Worm (Caenorhabditis elegans) whole organism, L3 larva: ENCODE results near the gene Y75B8A.33.

Experiments
- ZK546.5 ChIP-seq: sonication (generic microtip); optimal IDR thresholded peaks from 2 replicates; lab custom pipeline; 2017; ENCODE audit warnings: missing biosample characterization, missing genetic modification characterization
- ama-1 ChIP-seq: fragments of 150-350 bp; optimal IDR thresholded peaks from 2 replicates; lab custom pipeline; 2018
- ceh-16 ChIP-seq: sonication (generic microtip); optimal IDR thresholded peaks from 2 replicates; lab custom pipeline; 2017; ENCODE audit warnings: missing biosample characterization, missing genetic modification characterization
- ceh-82 ChIP-seq: fragments of 150-350 bp; optimal IDR thresholded peaks from 2 replicates; lab custom pipeline; 2014; ENCODE audit warnings: missing biosample characterization, missing genetic modification characterization
- daf-12 ChIP-seq: fragments of 150-350 bp; optimal IDR thresholded peaks from 2 replicates; lab custom pipeline; 2014; ENCODE audit warnings: missing biosample characterization, missing genetic modification reagents, missing genetic modification characterization
- egl-27 ChIP-seq: sonication (generic microtip); optimal IDR thresholded peaks from 4 replicates; lab custom pipeline; 2017; ENCODE audit warnings: missing biosample characterization, missing genetic modification reagents, missing genetic modification characterization
- egl-5 ChIP-seq: fragments of 150-350 bp; optimal IDR thresholded peaks from 2 replicates; lab custom pipeline; 2017; ENCODE audit warnings: missing biosample characterization, missing genetic modification reagents, missing genetic modification characterization, inconsistent platforms
- elt-1 ChIP-seq: fragments of 150-350 bp; optimal IDR thresholded peaks from 2 replicates; lab custom pipeline; 2014; ENCODE audit warnings: missing biosample characterization, missing genetic modification characterization
- elt-2 ChIP-seq: sonication (generic microtip); optimal IDR thresholded peaks from 2 replicates; lab custom pipeline; 2016; ENCODE audit warnings: missing genetic modification reagents, mild to moderate bottlenecking, missing genetic modification characterization, missing compliant biosample characterization
- elt-3 ChIP-seq, 3 experiments: fragments of 150-350 bp in 1 of 3; sonication (generic microtip) in 2 of 3; optimal IDR thresholded peaks; 2 replicates in 2 of 3; 4 replicates in 1 of 3; lab custom pipeline; 2014 to 2017; ENCODE audit warnings: missing biosample characterization in 3 of 3, missing genetic modification characterization in 3 of 3
- eor-1 ChIP-seq, 2 experiments: fragments of 150-350 bp; optimal IDR thresholded peaks; 2 replicates each; lab custom pipeline; 2014 to 2018; ENCODE audit warnings: missing biosample characterization in 2 of 2, missing genetic modification characterization in 2 of 2
- fkh-10 ChIP-seq: sonication (generic microtip); optimal IDR thresholded peaks from 2 replicates; lab custom pipeline; 2017; ENCODE audit warnings: missing biosample characterization, missing genetic modification reagents, missing genetic modification characterization
- fkh-2 ChIP-seq: fragments of 150-350 bp; optimal IDR thresholded peaks from 2 replicates; lab custom pipeline; 2014; ENCODE audit warnings: missing biosample characterization, missing genetic modification reagents, missing genetic modification characterization
- fos-1 ChIP-seq: fragments of 150-350 bp; optimal IDR thresholded peaks from 2 replicates; lab custom pipeline; 2014; ENCODE audit warnings: missing biosample characterization, missing genetic modification characterization
- hmg-11 ChIP-seq: sonication (generic microtip); optimal IDR thresholded peaks from 2 replicates; lab custom pipeline; 2016; ENCODE audit warnings: missing genetic modification characterization, missing compliant biosample characterization
- jun-1 ChIP-seq: fragments of 150-350 bp; optimal IDR thresholded peaks from 2 replicates; lab custom pipeline; 2014; ENCODE audit warnings: missing biosample characterization, missing genetic modification reagents, missing genetic modification characterization
- lin-15B ChIP-seq: fragments of 150-350 bp; optimal IDR thresholded peaks from 2 replicates; lab custom pipeline; 2014; ENCODE audit warnings: missing biosample characterization, missing genetic modification characterization
- lsy-12 ChIP-seq: sonication (generic microtip); optimal IDR thresholded peaks from 2 replicates; lab custom pipeline; 2016; ENCODE audit warnings: mild to moderate bottlenecking, missing genetic modification characterization, missing compliant biosample characterization
- mml-1 ChIP-seq: fragments of 150-350 bp; sonication (generic microtip); optimal IDR thresholded peaks from 3 replicates; lab custom pipeline; 2014; ENCODE audit warnings: missing biosample characterization, missing genetic modification characterization
- nfya-1 ChIP-seq: sonication (generic microtip); optimal IDR thresholded peaks from 2 replicates; lab custom pipeline; 2017; ENCODE audit warnings: missing genetic modification characterization, mild to moderate bottlenecking, missing compliant biosample characterization, antibody characterized with exemption, moderate library complexity; ENCODE audit not compliant: insufficient read depth
- nhr-11 ChIP-seq: fragments of 150-350 bp; optimal IDR thresholded peaks from 2 replicates; lab custom pipeline; 2014; ENCODE audit warnings: missing biosample characterization, missing genetic modification characterization
- nhr-23 ChIP-seq: fragments of 150-350 bp; optimal IDR thresholded peaks from 2 replicates; lab custom pipeline; 2014; ENCODE audit warnings: missing biosample characterization, missing genetic modification reagents, missing genetic modification characterization
- nhr-237 ChIP-seq: fragments of 150-350 bp; optimal IDR thresholded peaks from 2 replicates; lab custom pipeline; 2014; ENCODE audit warnings: missing biosample characterization, missing genetic modification characterization
- nhr-25 ChIP-seq: sonication (generic microtip); optimal IDR thresholded peaks from 2 replicates; lab custom pipeline; 2017; ENCODE audit warnings: missing biosample characterization, missing genetic modification characterization
- nhr-28 ChIP-seq: fragments of 150-350 bp; optimal IDR thresholded peaks from 2 replicates; lab custom pipeline; 2014; ENCODE audit warnings: missing biosample characterization, missing genetic modification characterization
- nhr-43 ChIP-seq: sonication (generic microtip); optimal IDR thresholded peaks from 2 replicates; lab custom pipeline; 2016; ENCODE audit warnings: mild to moderate bottlenecking, missing genetic modification characterization, missing compliant biosample characterization; ENCODE audit not compliant: poor library complexity, severe bottlenecking
- nhr-76 ChIP-seq: fragments of 150-350 bp; sonication (generic microtip); optimal IDR thresholded peaks from 5 replicates; lab custom pipeline; 2014; ENCODE audit warnings: missing biosample characterization, missing genetic modification characterization
- pha-4 ChIP-seq: fragments of 150-350 bp; optimal IDR thresholded peaks from 2 replicates; lab custom pipeline; 2014; ENCODE audit warnings: missing biosample characterization, missing genetic modification reagents, missing genetic modification characterization
- pqm-1 ChIP-seq: fragments of 150-350 bp; optimal IDR thresholded peaks from 2 replicates; lab custom pipeline; 2017; ENCODE audit warnings: missing biosample characterization, missing genetic modification characterization, inconsistent platforms
- skn-1 ChIP-seq: fragments of 150-350 bp; optimal IDR thresholded peaks from 2 replicates; lab custom pipeline; 2014; ENCODE audit warnings: missing biosample characterization, missing genetic modification characterization
- snpc-4 ChIP-seq: fragments of 150-350 bp; optimal IDR thresholded peaks from 2 replicates; lab custom pipeline; 2014; ENCODE audit warnings: missing biosample characterization, missing genetic modification characterization
- tbx-2 ChIP-seq: sonication (generic microtip); optimal IDR thresholded peaks from 2 replicates; lab custom pipeline; 2016; ENCODE audit warnings: mild to moderate bottlenecking, missing genetic modification characterization, missing compliant biosample characterization
- unc-39 ChIP-seq: sonication (generic microtip); optimal IDR thresholded peaks from 4 replicates; lab custom pipeline; 2017; ENCODE audit warnings: missing biosample characterization, missing genetic modification characterization
- ztf-4 ChIP-seq: fragments of 150-350 bp; optimal IDR thresholded peaks from 2 replicates; lab custom pipeline; 2014; ENCODE audit warnings: missing biosample characterization, missing genetic modification characterization

Gene Y75B8A.33

DNA sequence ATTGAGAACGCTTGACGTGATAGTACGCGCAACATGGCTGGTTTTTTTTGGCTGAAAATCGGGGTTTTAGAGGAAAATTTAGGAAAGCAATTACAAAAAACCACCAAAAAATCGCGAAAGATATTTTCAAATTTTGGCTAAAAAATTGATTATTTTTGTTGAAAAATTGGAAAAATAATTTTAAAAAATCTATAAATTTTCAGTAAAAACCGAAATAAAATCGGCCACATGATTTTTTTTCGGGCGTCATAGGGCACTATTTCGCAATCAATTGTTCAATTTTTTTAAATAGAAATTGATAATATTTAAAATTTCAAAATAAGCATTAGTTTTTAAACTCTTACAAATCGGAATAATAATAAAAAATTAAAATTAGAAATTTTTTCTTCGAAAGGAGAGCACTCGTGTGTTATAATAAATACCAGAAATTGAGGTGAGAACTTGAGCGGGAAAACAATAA lies 6.7 kb upstream of the Y75B8A.33 start, which contains the start of gene glrx-5:
TSS of gene glrx-5 (minus strand) at position 51 of the 460 bp plus-strand sequence.
- no peak for TF ChIP-seq eor-1 (tag; optimal IDR thresholded peaks at IDR 0.05; lab: Kevin White, UChicago)
- TF ChIP-seq elt-2 (tag; lab: Kevin White, UChicago), result no peak
- no peak for TF ChIP-seq unc-39
- no peak for TF ChIP-seq ZK546.5 (tag; lab: Kevin White, UChicago)
- no peak for TF ChIP-seq nhr-28 (tag; lab: Kevin White, UChicago)
- TF ChIP-seq tbx-2 (tag; lab: Kevin White, UChicago), result no peak
- TF ChIP-seq egl-5 (tag; lab: Kevin White, UChicago), result no peak
- no peak for TF ChIP-seq elt-1 (tag; lab: Kevin White, UChicago)
- TF ChIP-seq, all 47 proteins: peak for 0

DNA sequence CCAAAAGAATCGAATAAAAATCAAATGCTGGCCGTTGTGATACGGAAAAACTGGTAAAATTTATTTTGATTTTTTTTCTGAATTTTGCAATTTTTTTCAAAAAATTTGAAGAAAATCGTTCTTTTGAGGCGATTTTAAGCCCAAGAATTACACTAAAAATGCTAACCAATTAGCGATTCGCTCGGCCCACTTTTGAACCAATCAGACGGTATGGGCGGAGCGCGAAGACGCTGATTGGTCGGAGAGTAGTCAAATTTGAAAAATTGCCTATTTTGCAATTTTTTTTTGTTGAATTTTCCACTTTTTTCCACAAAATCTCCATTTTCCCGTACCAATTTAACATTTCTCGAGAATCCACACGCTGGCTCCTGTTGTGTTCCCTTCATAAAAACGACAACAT lies 6.1 kb upstream of the Y75B8A.33 start:
- peak; percentile 88 for TF ChIP-seq nfya-1
- TF ChIP-seq ceh-16 (tag; lab: Kevin White, UChicago), result no peak

DNA sequence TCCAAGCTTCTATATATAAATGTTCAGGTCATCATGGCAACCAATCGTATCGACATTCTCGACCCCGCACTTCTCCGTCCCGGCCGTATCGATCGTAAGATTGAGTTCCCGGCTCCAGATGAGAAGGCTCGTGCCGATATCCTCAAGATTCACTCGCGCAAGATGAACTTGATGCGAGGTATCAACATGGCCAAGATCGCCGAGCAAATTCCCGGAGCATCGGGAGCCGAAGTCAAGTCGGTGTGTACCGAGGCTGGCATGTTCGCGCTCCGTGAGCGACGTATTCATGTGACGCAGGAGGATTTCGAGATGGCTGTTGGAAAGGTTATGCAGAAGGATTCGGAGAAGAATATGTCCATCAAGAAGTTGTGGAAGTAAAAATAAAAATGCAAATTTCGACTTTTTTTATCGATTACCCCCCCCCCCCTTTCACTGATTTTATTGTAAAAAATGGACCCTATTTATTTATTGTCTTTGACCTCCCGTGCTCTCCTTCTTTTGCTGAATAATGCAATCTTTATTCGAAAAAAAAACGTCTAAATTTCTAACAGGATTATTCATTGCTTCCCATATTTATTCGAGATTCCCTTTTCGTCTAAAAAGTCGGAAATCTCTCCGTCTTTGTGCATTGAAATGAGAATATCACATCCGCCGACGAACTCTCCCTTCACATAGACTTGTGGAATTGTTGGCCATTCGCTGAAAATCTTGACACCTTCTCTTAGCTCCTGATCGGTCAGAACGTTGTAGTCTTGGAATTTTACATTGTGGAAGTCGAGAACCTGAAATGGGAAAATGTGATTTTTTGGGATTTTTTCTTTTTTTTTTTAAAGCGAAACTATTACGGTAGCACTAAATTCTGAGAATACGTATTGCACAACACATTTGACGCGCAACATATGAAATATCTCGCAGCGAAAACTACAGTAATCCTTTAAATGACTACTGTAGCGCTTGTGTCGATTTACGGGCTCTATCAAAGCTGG lies 5.2 kb upstream of the Y75B8A.33 start:
- TF ChIP-seq egl-27 (tag; lab: Kevin White, UChicago), result no peak
- TF ChIP-seq lin-15B (tag; lab: Kevin White, UChicago), result no peak
- no peak for TF ChIP-seq nhr-28 (tag; lab: Kevin White, UChicago)
- TF ChIP-seq hmg-11 (tag; lab: Kevin White, UChicago), result no peak
- TF ChIP-seq fkh-10 (GFP tag; lab: Kevin White, UChicago), result no peak
- TF ChIP-seq lsy-12 (tag; lab: Kevin White, UChicago), result no peak
- no peak for TF ChIP-seq fos-1 (tag; lab: Kevin White, UChicago)
- no peak for TF ChIP-seq ztf-4 (tag; lab: Kevin White, UChicago)
- no peak for TF ChIP-seq nhr-25 (tag; lab: Kevin White, UChicago)
- no peak for TF ChIP-seq pha-4 (tag; lab: Kevin White, UChicago)
- no peak for TF ChIP-seq daf-12 (tag; lab: Kevin White, UChicago)
- TF ChIP-seq pqm-1 (tag; lab: Kevin White, UChicago), result no peak
- no peak for TF ChIP-seq nhr-76 (tag; lab: Kevin White, UChicago)
- TF ChIP-seq nhr-23 (tag; lab: Kevin White, UChicago), result no peak
- TF ChIP-seq eor-1 (tag; optimal IDR thresholded peaks at IDR 0.05; lab: Kevin White, UChicago), result no peak
- no peak for TF ChIP-seq elt-3 (tag; optimal IDR thresholded peaks at IDR 0.05; lab: Kevin White, UChicago)
- TF ChIP-seq ceh-82 (tag; lab: Kevin White, UChicago), result no peak
- TF ChIP-seq mml-1 (tag; lab: Kevin White, UChicago), result no peak

DNA sequence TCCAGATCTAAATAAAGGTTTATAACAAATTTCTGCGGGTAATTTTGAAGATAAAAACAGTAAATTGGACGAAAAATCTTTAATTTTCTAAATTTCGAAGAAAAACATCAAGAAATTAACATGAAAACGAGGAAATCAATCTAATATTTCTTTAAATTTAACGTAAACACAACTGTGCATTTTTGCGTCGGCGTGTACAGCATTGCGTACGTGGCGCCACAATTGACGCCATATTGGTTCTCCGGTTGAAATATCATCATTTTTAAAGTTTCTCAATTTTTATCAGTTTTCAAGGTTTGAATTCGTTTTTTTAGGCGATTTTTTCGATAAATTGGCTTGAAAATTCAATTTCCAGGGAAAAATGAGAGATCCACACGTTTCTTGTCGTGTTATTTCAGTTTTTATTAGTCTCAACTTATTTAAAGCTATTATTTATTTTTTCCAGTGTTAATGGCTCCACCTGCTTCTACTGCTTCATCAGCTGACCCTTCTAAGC lies 2.9 kb upstream of the Y75B8A.33 start, which contains the start of gene rpt-6:
TSS of gene rpt-6 (plus strand) at position 446 of the 496 bp plus-strand sequence.
- peak; percentile 63 for TF ChIP-seq lin-15B (tag; lab: Kevin White, UChicago)
- peak; percentile 62 for TF ChIP-seq nfya-1
- TF ChIP-seq pha-4 (tag; lab: Kevin White, UChicago), result peak; percentile 50
- no peak for TF ChIP-seq fkh-2 (tag; lab: Kevin White, UChicago)
- peak; percentile 32 for TF ChIP-seq hmg-11 (tag; lab: Kevin White, UChicago)
- no peak for TF ChIP-seq nhr-11 (tag; lab: Kevin White, UChicago)
- TF ChIP-seq nhr-43 (tag; lab: Kevin White, UChicago), result peak; percentile 64
- TF ChIP-seq eor-1 (tag; optimal IDR thresholded peaks at IDR 0.05; lab: Kevin White, UChicago), result no peak
- peak; percentile 34 for TF ChIP-seq ama-1 (lab: Kevin White, UChicago)
- TF ChIP-seq skn-1 (tag; lab: Kevin White, UChicago), result peak; percentile 97
- no peak for TF ChIP-seq snpc-4
- TF ChIP-seq unc-39, result no peak
- peak; percentile 10 for TF ChIP-seq nhr-25 (tag; lab: Kevin White, UChicago)
- peak; percentile 1 for TF ChIP-seq elt-2 (tag; lab: Kevin White, UChicago)
- peak; percentile 43 for TF ChIP-seq lsy-12 (tag; lab: Kevin White, UChicago)
- no peak for TF ChIP-seq pqm-1 (tag; lab: Kevin White, UChicago)
- peak; percentile 53 for TF ChIP-seq nhr-23 (tag; lab: Kevin White, UChicago)
- no peak for TF ChIP-seq daf-12 (tag; lab: Kevin White, UChicago)
- TF ChIP-seq ZK546.5 (tag; lab: Kevin White, UChicago), result no peak
- no peak for TF ChIP-seq egl-5 (tag; lab: Kevin White, UChicago)
- no peak for TF ChIP-seq ceh-82 (tag; lab: Kevin White, UChicago)
- TF ChIP-seq nhr-237 (tag; lab: Kevin White, UChicago), result no peak
- peak; percentile 22 for TF ChIP-seq jun-1 (tag; lab: Kevin White, UChicago)
